Worm (Caenorhabditis elegans) whole organism, L2 larva: ENCODE measurements around the gene srv-5.

Experiments used
- crh-2 ChIP-seq: sonication (generic microtip); optimal IDR thresholded peaks from 2 replicates; lab custom pipeline; 2017; ENCODE audit warnings: missing biosample characterization, missing genetic modification characterization
- lin-13 ChIP-seq: fragments of 150-350 bp; optimal IDR thresholded peaks from 2 replicates; lab custom pipeline; 2014; ENCODE audit warnings: missing biosample characterization, missing genetic modification reagents, missing genetic modification characterization
- lin-39 ChIP-seq: fragments of 150-350 bp; optimal IDR thresholded peaks from 2 replicates; lab custom pipeline; 2014; ENCODE audit warnings: missing biosample characterization, missing genetic modification reagents, missing genetic modification characterization

DNA sequence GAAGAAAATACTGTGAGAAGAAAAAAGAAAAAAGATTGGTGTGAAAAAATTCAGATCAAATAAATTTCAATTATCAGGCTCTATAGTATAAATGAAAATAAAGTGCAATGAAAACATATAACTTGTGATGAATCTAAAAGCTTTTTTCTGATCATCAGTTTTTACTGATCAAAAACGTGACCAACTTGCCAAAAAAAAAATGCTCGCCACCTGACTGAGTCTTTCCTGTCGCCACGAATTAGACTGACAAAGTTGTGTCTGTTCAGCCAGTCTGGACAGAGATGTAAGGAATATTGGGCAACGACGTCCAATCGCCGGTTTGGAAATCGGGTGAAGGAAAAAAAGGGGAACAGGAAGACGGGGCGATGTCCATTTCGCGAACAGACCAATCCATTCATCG is 32.7 kb upstream of the srv-5 start:
- TF ChIP-seq crh-2 (tag; lab: Kevin White, UChicago) (peak; percentile 5), lin-13 (GFP tag; lab: Kevin White, UChicago) (no peak), lin-39 (tag; lab: Kevin White, UChicago) (no peak)
